Worm (Caenorhabditis elegans) whole organism, L4 larva: ENCODE measurements around the gene clec-160.

Experiments used
- R02D3.7 ChIP-seq: fragments of 150-350 bp; sonication (generic microtip); optimal IDR thresholded peaks from 3 replicates; lab custom pipeline; 2014; ENCODE audit warnings: missing biosample characterization, missing genetic modification characterization
- Y5F2A.4 ChIP-seq: fragments of 200-800 bp; sonication (Bioruptor generic); optimal IDR thresholded peaks from 2 replicates; lab custom pipeline; 2018; ENCODE audit warnings: mild to moderate bottlenecking, missing genetic modification characterization, missing compliant biosample characterization
- ZK337.2 ChIP-seq: fragments of 200-800 bp; sonication (Bioruptor generic); IDR thresholded peaks from 2 replicates; pipeline ENCODE4 v1.3.6; 2022; ENCODE audit warnings: missing genetic modification reagents, missing genetic modification characterization, missing compliant biosample characterization
- ama-1 ChIP-seq: fragments of 150-350 bp; optimal IDR thresholded peaks from 2 replicates; lab custom pipeline; 2014; ENCODE audit warnings: inconsistent platforms, mixed read lengths
- ceh-44 ChIP-seq: fragments of 200-800 bp; sonication (Bioruptor generic); IDR thresholded peaks from 2 replicates; pipeline ENCODE4 v1.3.6; 2022; ENCODE audit warnings: missing genetic modification reagents, missing genetic modification characterization, missing compliant biosample characterization
- ceh-62 ChIP-seq: sonication (generic microtip); optimal IDR thresholded peaks from 2 replicates; lab custom pipeline; 2017; ENCODE audit warnings: missing biosample characterization, missing genetic modification characterization
- ceh-82 ChIP-seq: sonication (generic microtip); optimal IDR thresholded peaks from 2 replicates; lab custom pipeline; 2017; ENCODE audit warnings: missing biosample characterization, missing genetic modification characterization
- daf-16 ChIP-seq, 3 experiments: sonication (generic microtip); optimal IDR thresholded peaks; 2 replicates each; lab custom pipeline; 2016 to 2017; ENCODE audit warnings: missing genetic modification characterization in 3 of 3, missing genetic modification reagents in 3 of 3, mild to moderate bottlenecking in 2 of 3, missing compliant biosample characterization in 2 of 3, missing biosample characterization in 1 of 3, moderate library complexity in 1 of 3
- dmd-6 ChIP-seq: fragments of 200-800 bp; sonication (Bioruptor generic); IDR thresholded peaks from 2 replicates; pipeline ENCODE4 v1.3.6; 2022; ENCODE audit warnings: missing genetic modification reagents, missing genetic modification characterization, missing compliant biosample characterization
- dmd-8 ChIP-seq: fragments of 200-800 bp; sonication (Bioruptor generic); IDR thresholded peaks from 2 replicates; pipeline ENCODE4 v1.3.6; 2022; ENCODE audit warnings: missing genetic modification characterization, missing compliant biosample characterization
- dmd-9 ChIP-seq: fragments of 200-800 bp; sonication (Bioruptor generic); IDR thresholded peaks from 2 replicates; pipeline ENCODE4 v1.3.6; 2022; ENCODE audit warnings: missing genetic modification reagents, missing genetic modification characterization, missing compliant biosample characterization
- duxl-1 ChIP-seq: sonication (generic microtip); optimal IDR thresholded peaks from 2 replicates; lab custom pipeline; 2016; ENCODE audit warnings: mild to moderate bottlenecking, missing genetic modification characterization, moderate library complexity, missing compliant biosample characterization; ENCODE audit not compliant: poor library complexity
- dve-1 ChIP-seq: sonication (generic microtip); optimal IDR thresholded peaks from 2 replicates; lab custom pipeline; 2017; ENCODE audit warnings: antibody characterized with exemption, mild to moderate bottlenecking, missing genetic modification characterization, missing compliant biosample characterization; ENCODE audit not compliant: insufficient read depth
- egl-27 ChIP-seq: sonication (generic microtip); optimal IDR thresholded peaks from 3 replicates; lab custom pipeline; 2017; ENCODE audit warnings: missing biosample characterization, missing genetic modification reagents, missing genetic modification characterization
- hif-1 ChIP-seq, 2 experiments: sonication (generic microtip); optimal IDR thresholded peaks; 2 replicates each; lab custom pipeline; 2016 to 2017; ENCODE audit warnings: missing compliant biosample characterization in 2 of 2, missing genetic modification characterization in 2 of 2, missing genetic modification reagents in 2 of 2, missing genotype in 2 of 2, mild to moderate bottlenecking in 1 of 2
- hlh-30 ChIP-seq: sonication (generic microtip); optimal IDR thresholded peaks from 2 replicates; lab custom pipeline; 2017; ENCODE audit warnings: antibody characterized with exemption, mild to moderate bottlenecking, missing genetic modification characterization, missing compliant biosample characterization; ENCODE audit not compliant: insufficient read depth
- hmg-1.1 ChIP-seq: fragments of 200-800 bp; sonication (Bioruptor generic); IDR thresholded peaks from 2 replicates; pipeline ENCODE4 v1.3.6; 2022; ENCODE audit warnings: missing genetic modification reagents, missing genetic modification characterization, missing compliant biosample characterization
- lim-7 ChIP-seq: fragments of 200-800 bp; sonication (Bioruptor generic); IDR thresholded peaks from 2 replicates; pipeline ENCODE4 v1.3.6; 2022; ENCODE audit warnings: missing genetic modification characterization, missing compliant biosample characterization
- lin-15B ChIP-seq: fragments of 150-350 bp; sonication (generic microtip); optimal IDR thresholded peaks from 3 replicates; lab custom pipeline; 2014; ENCODE audit warnings: missing biosample characterization, missing genetic modification characterization
- lin-29 ChIP-seq: fragments of 200-800 bp; sonication (Bioruptor generic); IDR thresholded peaks from 2 replicates; pipeline ENCODE4 v1.3.6; 2022; ENCODE audit warnings: missing genetic modification reagents, missing genetic modification characterization, missing compliant biosample characterization
- lsy-2 ChIP-seq, 2 experiments: fragments of 150-350 bp in 1 of 2; sonication (generic microtip) in 1 of 2; optimal IDR thresholded peaks; 2 replicates each; lab custom pipeline; 2014 to 2017; ENCODE audit warnings: missing biosample characterization in 2 of 2, missing genetic modification characterization in 2 of 2
- madf-5 ChIP-seq, 2 experiments: fragments of 200-800 bp; sonication (Bioruptor generic); IDR thresholded peaks; 2 replicates each; pipeline ENCODE4 v1.3.6; 2022; ENCODE audit warnings: missing compliant biosample characterization in 2 of 2, missing genetic modification characterization in 2 of 2
- mes-2 ChIP-seq: sonication (generic microtip); optimal IDR thresholded peaks from 2 replicates; lab custom pipeline; 2016; ENCODE audit warnings: missing genotype, mild to moderate bottlenecking, missing genetic modification characterization, missing compliant biosample characterization; ENCODE audit not compliant: poor library complexity, severe bottlenecking
- mxl-2 ChIP-seq: fragments of 200-800 bp; sonication (Bioruptor generic); conservative IDR thresholded peaks from 2 replicates; pipeline ENCODE4 v1.3.6; 2022; ENCODE audit warnings: missing genetic modification reagents, missing genetic modification characterization, missing compliant biosample characterization
- nhr-10 ChIP-seq: fragments of 150-350 bp; optimal IDR thresholded peaks from 2 replicates; lab custom pipeline; 2014; ENCODE audit warnings: missing biosample characterization, missing genetic modification characterization
- nhr-11 ChIP-seq: fragments of 150-350 bp; optimal IDR thresholded peaks from 2 replicates; lab custom pipeline; 2014; ENCODE audit warnings: missing biosample characterization, missing genetic modification characterization
- nhr-111 ChIP-seq: fragments of 200-800 bp; sonication (Bioruptor generic); optimal IDR thresholded peaks from 2 replicates; lab custom pipeline; 2018; ENCODE audit warnings: mild to moderate bottlenecking, missing genetic modification characterization, missing compliant biosample characterization
- nhr-48 ChIP-seq: sonication (generic microtip); optimal IDR thresholded peaks from 2 replicates; lab custom pipeline; 2016; ENCODE audit warnings: mild to moderate bottlenecking, missing genetic modification characterization, missing compliant biosample characterization
- nhr-6 ChIP-seq: fragments of 150-350 bp; optimal IDR thresholded peaks from 2 replicates; lab custom pipeline; 2014; ENCODE audit warnings: missing biosample characterization, missing genetic modification characterization
- rbr-2 ChIP-seq: sonication (generic microtip); optimal IDR thresholded peaks from 2 replicates; lab custom pipeline; 2016; ENCODE audit warnings: missing genotype, missing genetic modification characterization, missing compliant biosample characterization
- sdz-12 ChIP-seq: fragments of 200-800 bp; sonication (Bioruptor generic); optimal IDR thresholded peaks from 2 replicates; lab custom pipeline; 2018; ENCODE audit warnings: mild to moderate bottlenecking, missing genetic modification characterization, missing compliant biosample characterization
- set-16 ChIP-seq: fragments of 200-800 bp; sonication (Bioruptor generic); IDR thresholded peaks from 2 replicates; pipeline ENCODE4 v1.3.6; 2022; ENCODE audit warnings: missing genetic modification reagents, missing genetic modification characterization, missing compliant biosample characterization
- skn-1 ChIP-seq: fragments of 150-350 bp; optimal IDR thresholded peaks from 2 replicates; lab custom pipeline; 2014; ENCODE audit warnings: missing biosample characterization, missing genetic modification characterization
- snpc-1.2 ChIP-seq: fragments of 200-800 bp; sonication (Bioruptor generic); IDR thresholded peaks from 2 replicates; pipeline ENCODE4 v1.3.6; 2022; ENCODE audit warnings: missing genetic modification reagents, missing genetic modification characterization, missing compliant biosample characterization
- snpc-4 ChIP-seq: fragments of 150-350 bp; optimal IDR thresholded peaks from 2 replicates; lab custom pipeline; 2014; ENCODE audit warnings: missing biosample characterization, missing genetic modification characterization
- tra-1 ChIP-seq: fragments of 200-800 bp; sonication (Bioruptor generic); IDR thresholded peaks from 2 replicates; pipeline ENCODE4 v1.3.6; 2022; ENCODE audit warnings: missing genetic modification reagents, missing genetic modification characterization, missing compliant biosample characterization
- zag-1 ChIP-seq: fragments of 150-350 bp; optimal IDR thresholded peaks from 2 replicates; lab custom pipeline; 2014; ENCODE audit warnings: missing biosample characterization, missing genetic modification characterization
- zip-2 ChIP-seq: fragments of 150-350 bp; optimal IDR thresholded peaks from 2 replicates; lab custom pipeline; 2014; ENCODE audit warnings: missing biosample characterization, missing genetic modification characterization

Gene clec-160

DNA sequence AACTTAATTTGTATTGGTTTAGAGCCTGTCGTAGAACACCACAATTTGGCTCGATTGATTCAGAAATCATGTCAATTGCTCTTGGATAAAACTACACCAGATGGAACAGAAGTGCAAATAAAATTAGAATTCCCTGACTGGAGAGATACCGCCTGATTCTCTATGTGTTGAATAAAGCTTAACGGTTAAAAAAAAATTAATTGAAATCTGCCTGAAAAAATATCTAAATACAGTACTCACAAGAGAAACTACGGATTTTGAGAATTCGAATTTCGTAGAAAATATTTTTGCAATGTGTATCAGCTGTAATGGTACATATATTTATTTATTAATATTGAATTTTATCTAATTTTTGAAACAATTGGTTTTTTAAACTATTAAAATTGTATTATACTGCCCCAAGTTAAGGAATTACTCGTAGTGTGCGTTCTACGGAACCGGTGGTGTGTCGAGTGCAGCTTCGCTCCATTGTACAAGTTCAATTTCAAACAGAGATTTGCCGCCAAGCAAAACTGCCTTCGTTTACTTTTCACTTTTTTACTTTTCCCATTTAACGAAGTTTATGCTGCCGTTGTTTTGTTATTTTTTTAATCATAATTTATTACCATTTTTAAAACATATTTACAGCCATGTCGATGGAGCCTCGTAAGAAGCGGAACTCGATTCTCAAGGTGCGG lies 25.6 kb downstream of the clec-160 start, which contains the start of gene knl-1 (continued):
- TF ChIP-seq dve-1 (tag; lab: Kevin White, UChicago), result no peak
- no peak for TF ChIP-seq R02D3.7 (tag; lab: Kevin White, UChicago)
- no peak for TF ChIP-seq nhr-11 (tag; lab: Kevin White, UChicago)
- TF ChIP-seq snpc-1.2 (GFP tag; lab: Robert Waterston, UW), result no peak
- TF ChIP-seq lin-29 (GFP tag; lab: Robert Waterston, UW), result no peak
- TF ChIP-seq lin-15B (tag; lab: Kevin White, UChicago), result no peak
- no peak for TF ChIP-seq lim-7 (GFP tag; lab: Robert Waterston, UW)
- TF ChIP-seq tra-1 (GFP tag; lab: Robert Waterston, UW), result no peak
- no peak for TF ChIP-seq zag-1 (tag; lab: Kevin White, UChicago)
- no peak for TF ChIP-seq dmd-6 (GFP tag; lab: Robert Waterston, UW)
- no peak for TF ChIP-seq nhr-10
- TF ChIP-seq ceh-62 (tag; lab: Kevin White, UChicago), result no peak
- no peak for TF ChIP-seq rbr-2
- TF ChIP-seq ZK337.2, result no peak
- no peak for TF ChIP-seq snpc-4 (tag; lab: Kevin White, UChicago)
- TF ChIP-seq sdz-12 (GFP tag; lab: Kevin White, UChicago), result no peak
- no peak for TF ChIP-seq ceh-82 (tag; lab: Kevin White, UChicago)
- no peak for TF ChIP-seq egl-27 (tag; lab: Kevin White, UChicago)
- TF ChIP-seq Y5F2A.4 (GFP tag; lab: Kevin White, UChicago), result no peak
- no peak for TF ChIP-seq madf-5 (GFP tag; IDR thresholded peaks at IDR 0.05; lab: Robert Waterston, UW)
- no peak for TF ChIP-seq set-16 (GFP tag; lab: Robert Waterston, UW)
- TF ChIP-seq duxl-1 (tag; lab: Kevin White, UChicago), result no peak
- TF ChIP-seq ama-1 (lab: Kevin White, UChicago), result no peak

DNA sequence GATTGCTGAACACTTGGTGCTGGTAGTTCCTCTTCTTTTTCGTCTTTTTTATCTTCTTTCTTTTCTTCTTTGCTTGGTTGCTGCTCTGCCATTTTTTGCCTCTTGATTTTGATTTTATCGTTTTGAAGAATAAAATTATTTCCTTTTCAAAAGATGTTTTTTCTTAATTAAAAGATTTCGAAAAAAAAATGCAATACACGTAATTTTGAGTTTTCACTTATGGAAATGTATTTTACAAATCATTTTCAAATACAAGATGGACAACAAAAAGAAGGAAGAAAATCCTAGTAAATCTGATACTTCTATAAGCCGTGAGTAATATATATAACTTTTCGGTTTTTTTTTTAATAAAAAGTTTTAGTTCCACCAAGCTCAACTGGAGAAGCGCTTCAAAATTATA lies 26.4 kb downstream of the clec-160 start, which contains the start of the genes C02F5.10 and C02F5.2:
C02F5.10 (minus strand) TSS at position 101 of the 400 bp plus-strand sequence.
C02F5.2 (plus strand) TSS at position 239 of the 400 bp plus-strand sequence.
- TF ChIP-seq nhr-48 (tag; lab: Kevin White, UChicago) (no peak), madf-5 (GFP tag; IDR thresholded peaks at IDR 0.05; lab: Robert Waterston, UW) (no peak), nhr-6 (tag; lab: Kevin White, UChicago) (no peak), daf-16 (GFP tag; optimal IDR thresholded peaks at IDR 0.05; lab: Kevin White, UChicago) (no peak), daf-16 (tag; optimal IDR thresholded peaks at IDR 0.05; lab: Kevin White, UChicago) (no peak), nhr-111 (GFP tag; lab: Kevin White, UChicago) (no peak), ceh-44 (GFP tag; lab: Robert Waterston, UW) (no peak), hmg-1.1 (no peak), skn-1 (tag; lab: Kevin White, UChicago) (no peak), hlh-30 (no peak)

DNA sequence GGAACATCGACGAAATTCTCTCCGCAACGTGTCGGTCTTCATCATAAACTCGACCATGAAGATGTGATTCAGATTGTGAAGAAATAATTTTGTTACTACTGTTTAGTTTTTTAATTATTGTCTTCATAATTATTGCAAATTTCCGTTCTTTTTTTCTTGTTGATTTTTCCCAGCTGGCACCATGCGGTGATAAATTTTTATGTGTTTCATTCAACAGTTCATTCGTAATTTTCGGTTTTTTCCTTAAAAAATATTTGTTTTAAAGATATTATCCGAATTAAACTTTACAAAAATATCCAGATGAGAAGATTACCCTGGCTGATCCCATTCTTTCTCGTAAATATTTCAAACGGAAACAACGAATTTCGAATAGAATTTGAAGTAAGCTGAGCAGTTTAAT lies 28.7 kb downstream of the clec-160 start, which contains the start of gene C02F5.13:
C02F5.13 (plus strand) TSS at position 301 of the 400 bp plus-strand sequence.
- TF ChIP-seq mes-2 (tag; lab: Kevin White, UChicago) (no peak), dmd-8 (no peak), zip-2 (tag; lab: Kevin White, UChicago) (no peak), Y5F2A.4 (GFP tag; lab: Kevin White, UChicago) (no peak), ama-1 (lab: Kevin White, UChicago) (no peak)

DNA sequence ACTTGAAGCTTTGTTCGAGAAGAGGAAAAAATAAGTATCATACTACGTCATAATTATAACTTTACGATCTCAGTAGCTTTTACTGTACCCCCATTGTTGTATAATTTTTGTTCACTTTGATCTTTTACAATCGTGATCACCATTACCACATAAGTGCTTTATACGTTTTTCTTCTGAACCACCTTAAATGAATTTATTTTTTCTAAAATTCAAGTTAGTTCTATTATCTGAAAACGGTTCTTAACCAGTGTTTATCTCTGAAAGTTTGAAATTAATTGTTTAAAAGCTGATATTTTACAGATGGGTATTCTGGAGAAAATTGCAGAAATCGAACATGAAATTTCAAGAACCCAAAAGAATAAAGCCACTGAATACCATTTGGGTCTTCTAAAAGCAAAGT lies 30.2 kb downstream of the clec-160 start, which contains the start of gene C02F5.3:
C02F5.3 (plus strand) TSS at position 301 of the 400 bp plus-strand sequence.
- TF ChIP-seq dmd-9 (GFP tag; lab: Robert Waterston, UW) (no peak), hif-1 (tag; optimal IDR thresholded peaks at IDR 0.05; lab: Kevin White, UChicago) (no peak), lsy-2 (tag; optimal IDR thresholded peaks at IDR 0.05; lab: Kevin White, UChicago) (no peak), mxl-2 (GFP tag; lab: Robert Waterston, UW) (no peak)
